Fruit fly (Drosophila melanogaster): ENCODE measurements around the gene Gmppb.

Gmppb gene

dm6 chr3R:4804828-4805707 lies 6.2 kb upstream of the Gmppb start:
- no peak for TF ChIP-seq CG8478 (optimal IDR thresholded peaks at IDR 0.05)
- no peak for TF ChIP-seq psq (optimal IDR thresholded peaks at IDR 0.05)
- TF ChIP-seq Dll (optimal IDR thresholded peaks at IDR 0.05), result no peak
- TF ChIP-seq usp (GFP tag; optimal IDR thresholded peaks at IDR 0.05), result no peak
- no peak for TF ChIP-seq EcR (GFP tag; optimal IDR thresholded peaks at IDR 0.05)
- TF ChIP-seq pan (optimal IDR thresholded peaks at IDR 0.05), result no peak

dm6 chr3R:4806318-4806757 lies 4.9 kb upstream of the Gmppb start:
- peak; percentile 76 to 78 for TF ChIP-seq EcR (GFP tag; optimal IDR thresholded peaks at IDR 0.05)
- no peak for TF ChIP-seq CG8478 (optimal IDR thresholded peaks at IDR 0.05)

dm6 chr3R:4807582-4807981 lies 3.7 kb upstream of the Gmppb start:
- no peak for TF ChIP-seq usp (GFP tag; optimal IDR thresholded peaks at IDR 0.05)
- no peak for TF ChIP-seq psq (optimal IDR thresholded peaks at IDR 0.05)
- no peak for TF ChIP-seq EcR (GFP tag; optimal IDR thresholded peaks at IDR 0.05)
- no peak for TF ChIP-seq pan (optimal IDR thresholded peaks at IDR 0.05)
- TF ChIP-seq CG8478 (optimal IDR thresholded peaks at IDR 0.05), result no peak
- no peak for TF ChIP-seq Dll (optimal IDR thresholded peaks at IDR 0.05)

dm6 chr3R:4809944-4810653 lies 1.1 kb upstream of the Gmppb start:
- no peak for TF ChIP-seq psq (optimal IDR thresholded peaks at IDR 0.05)
- no peak for TF ChIP-seq Dll (optimal IDR thresholded peaks at IDR 0.05)
- TF ChIP-seq CG8478 (optimal IDR thresholded peaks at IDR 0.05), result no peak
- no peak for TF ChIP-seq usp (GFP tag; optimal IDR thresholded peaks at IDR 0.05)
- no peak for TF ChIP-seq pan (optimal IDR thresholded peaks at IDR 0.05)
- peak; percentile 84 to 87 for TF ChIP-seq EcR (GFP tag; optimal IDR thresholded peaks at IDR 0.05)

- no peak for TF ChIP-seq CG8478 (optimal IDR thresholded peaks at IDR 0.05)
- no peak for TF ChIP-seq EcR (GFP tag; optimal IDR thresholded peaks at IDR 0.05)
- TF ChIP-seq psq (optimal IDR thresholded peaks at IDR 0.05), result no peak
- TF ChIP-seq pan (optimal IDR thresholded peaks at IDR 0.05), result no peak
- TF ChIP-seq Dll (optimal IDR thresholded peaks at IDR 0.05), result no peak
- no peak for TF ChIP-seq usp (GFP tag; optimal IDR thresholded peaks at IDR 0.05)
Measured at dm6 chr3R:4811936-4812534, 791 bp downstream of the Gmppb start, which contains the start of the genes Hus1-like and ctrip. Hus1-like (minus strand) TSS chr3R:4812096. ctrip (minus strand) TSS chr3R:4812096.

- no peak for TF ChIP-seq pan (optimal IDR thresholded peaks at IDR 0.05)
- no peak for TF ChIP-seq psq (optimal IDR thresholded peaks at IDR 0.05)
- no peak for TF ChIP-seq CG8478 (optimal IDR thresholded peaks at IDR 0.05)
- no peak for TF ChIP-seq Dll (optimal IDR thresholded peaks at IDR 0.05)
- no peak for TF ChIP-seq EcR (GFP tag; optimal IDR thresholded peaks at IDR 0.05)
- TF ChIP-seq usp (GFP tag; optimal IDR thresholded peaks at IDR 0.05), result no peak
Measured at dm6 chr3R:4813172-4813716, 2.0 kb downstream of the Gmppb start.

- no peak for TF ChIP-seq CG8478 (optimal IDR thresholded peaks at IDR 0.05)
- TF ChIP-seq pan (optimal IDR thresholded peaks at IDR 0.05), result no peak
- TF ChIP-seq EcR (GFP tag; optimal IDR thresholded peaks at IDR 0.05), result no peak
Measured at dm6 chr3R:4814677-4815076, 3.4 kb downstream of the Gmppb start.

- TF ChIP-seq pan (optimal IDR thresholded peaks at IDR 0.05), result no peak
- TF ChIP-seq psq (optimal IDR thresholded peaks at IDR 0.05), result no peak
- TF ChIP-seq CG8478 (optimal IDR thresholded peaks at IDR 0.05), result no peak
- TF ChIP-seq Dll (optimal IDR thresholded peaks at IDR 0.05), result no peak
- TF ChIP-seq usp (GFP tag; optimal IDR thresholded peaks at IDR 0.05), result no peak
- no peak for TF ChIP-seq EcR (GFP tag; optimal IDR thresholded peaks at IDR 0.05)
Measured at dm6 chr3R:4816018-4816417, 4.8 kb downstream of the Gmppb start, which contains the start of gene BBS5. BBS5 (plus strand) TSS chr3R:4816318.

- TF ChIP-seq Dll (optimal IDR thresholded peaks at IDR 0.05), result no peak
Measured at dm6 chr3R:4821098-4821605, 9.9 kb downstream of the Gmppb start, which contains the start of gene CG14657. CG14657 (minus strand) TSS chr3R:4821432.

dm6 chr3R:4825188-4825587 lies 13.9 kb downstream of the Gmppb start:
- TF ChIP-seq CG8478 (optimal IDR thresholded peaks at IDR 0.05) (no peak), pan (optimal IDR thresholded peaks at IDR 0.05) (no peak), Dll (optimal IDR thresholded peaks at IDR 0.05) (no peak), psq (optimal IDR thresholded peaks at IDR 0.05) (no peak), usp (GFP tag; optimal IDR thresholded peaks at IDR 0.05) (no peak), EcR (GFP tag; optimal IDR thresholded peaks at IDR 0.05) (no peak)

- no peak for TF ChIP-seq Dll (optimal IDR thresholded peaks at IDR 0.05)
- TF ChIP-seq CG8478 (optimal IDR thresholded peaks at IDR 0.05), result no peak
- no peak for TF ChIP-seq pan (optimal IDR thresholded peaks at IDR 0.05)
- no peak for TF ChIP-seq EcR (GFP tag; optimal IDR thresholded peaks at IDR 0.05)
- TF ChIP-seq psq (optimal IDR thresholded peaks at IDR 0.05), result no peak
- no peak for TF ChIP-seq usp (GFP tag; optimal IDR thresholded peaks at IDR 0.05)
Measured at dm6 chr3R:4830413-4830812, 19.2 kb downstream of the Gmppb start, which contains the start of gene CG14658. CG14658 (minus strand) TSS chr3R:4830513.
